Worm (Caenorhabditis elegans): ENCODE data around the gene D2045.9.

- TF ChIP-seq K11D2.4 (GFP tag; IDR thresholded peaks at IDR 0.05) (no peak), zim-3 (tag; optimal IDR thresholded peaks at IDR 0.05) (no peak), Y95B8A.8 (GFP tag; IDR thresholded peaks at IDR 0.05) (no peak), snpc-4 (GFP tag; optimal IDR thresholded peaks at IDR 0.05) (no peak), snpc-4 (tag; optimal IDR thresholded peaks at IDR 0.05) (no peak), hsf-1 (GFP tag; IDR thresholded peaks at IDR 0.05) (no peak), pha-4 (tag; optimal IDR thresholded peaks at IDR 0.05) (no peak), die-1 (tag; optimal IDR thresholded peaks at IDR 0.05) (no peak), dpff-1 (tag; optimal IDR thresholded peaks at IDR 0.05) (no peak), ama-1 (optimal IDR thresholded peaks at IDR 0.05) (no peak), ama-1 (GFP tag; optimal IDR thresholded peaks at IDR 0.05) (no peak), lin-35 (GFP tag; optimal IDR thresholded peaks at IDR 0.05) (no peak), dpl-1 (GFP tag; optimal IDR thresholded peaks at IDR 0.05) (no peak)
These were observed 11.4 kb downstream of the D2045.9 start for ce11 chrIII:10486455-10486854.
